Worm (Caenorhabditis elegans): ENCODE measurements around the gene spe-51.

The spe-51 gene

DNA sequence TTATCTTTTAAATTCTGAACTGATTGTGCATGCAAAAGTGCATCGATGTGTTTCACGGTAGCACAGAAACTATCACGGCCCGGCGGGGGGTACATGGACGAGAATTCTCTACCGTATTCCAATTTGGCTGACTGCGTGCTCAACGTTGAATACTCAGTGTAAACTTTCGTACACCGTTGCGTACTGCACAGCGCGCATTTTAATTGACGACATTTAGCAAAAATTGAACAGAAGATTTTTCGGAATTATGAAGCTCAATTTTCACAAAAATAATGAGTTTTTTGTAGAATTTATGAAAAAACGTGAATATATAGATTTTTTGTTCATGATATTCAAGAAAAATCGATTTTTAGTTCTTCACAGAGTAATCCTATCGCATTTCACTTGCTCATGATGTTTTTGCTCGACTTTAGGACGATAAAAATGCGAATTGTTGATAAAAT lies 32.9 kb downstream of the spe-51 start:
- TF ChIP-seq cnd-1 (tag; optimal IDR thresholded peaks at IDR 0.05) (peak; percentile 12), ces-1 (GFP tag; optimal IDR thresholded peaks at IDR 0.05) (peak; percentile 48), mep-1 (tag; optimal IDR thresholded peaks at IDR 0.05) (peak; percentile 2), M03D4.4 (tag; optimal IDR thresholded peaks at IDR 0.05) (peak; percentile 21), sptf-1 (tag; optimal IDR thresholded peaks at IDR 0.05) (peak; percentile 44), nhr-237 (tag; optimal IDR thresholded peaks at IDR 0.05) (peak; percentile 77), lsy-2 (tag; optimal IDR thresholded peaks at IDR 0.05) (peak; percentile 94), unc-120 (tag; optimal IDR thresholded peaks at IDR 0.05; ENCODE audit: poor library complexity, severe bottlenecking) (peak; percentile 5)

DNA sequence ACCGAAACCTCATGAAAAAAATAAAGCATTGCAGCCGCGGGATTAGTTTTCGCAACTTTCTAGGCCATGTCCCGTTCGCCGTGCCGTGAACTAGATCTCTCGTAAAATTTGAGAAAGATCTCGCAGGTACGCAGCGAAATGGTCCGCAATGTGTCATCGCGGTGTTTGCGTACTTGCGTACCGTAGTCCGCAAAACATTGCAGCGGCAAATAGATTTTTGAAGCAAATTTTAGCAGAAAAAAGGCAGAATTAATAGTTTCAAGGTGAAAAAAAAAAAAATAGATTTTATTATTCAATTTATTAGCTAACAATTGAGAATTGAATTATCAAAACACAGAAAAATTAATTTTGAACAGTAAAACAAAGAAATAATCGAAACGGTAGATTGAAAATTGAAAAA lies 35.4 kb downstream of the spe-51 start:
- peak; percentile 16 for TF ChIP-seq ham-2 (GFP tag; optimal IDR thresholded peaks at IDR 0.05)
- peak; percentile 36 for TF ChIP-seq ces-1 (GFP tag; optimal IDR thresholded peaks at IDR 0.05)
- TF ChIP-seq lsy-2 (tag; optimal IDR thresholded peaks at IDR 0.05) = peak; percentile 94
- TF ChIP-seq sptf-1 (tag; optimal IDR thresholded peaks at IDR 0.05) = peak; percentile 67
- peak; percentile 53 for TF ChIP-seq drap-1 (GFP tag; optimal IDR thresholded peaks at IDR 0.05)
- peak; percentile 10 for TF ChIP-seq cnd-1 (tag; optimal IDR thresholded peaks at IDR 0.05)
- TF ChIP-seq nhr-237 (tag; optimal IDR thresholded peaks at IDR 0.05) = peak; percentile 51

DNA sequence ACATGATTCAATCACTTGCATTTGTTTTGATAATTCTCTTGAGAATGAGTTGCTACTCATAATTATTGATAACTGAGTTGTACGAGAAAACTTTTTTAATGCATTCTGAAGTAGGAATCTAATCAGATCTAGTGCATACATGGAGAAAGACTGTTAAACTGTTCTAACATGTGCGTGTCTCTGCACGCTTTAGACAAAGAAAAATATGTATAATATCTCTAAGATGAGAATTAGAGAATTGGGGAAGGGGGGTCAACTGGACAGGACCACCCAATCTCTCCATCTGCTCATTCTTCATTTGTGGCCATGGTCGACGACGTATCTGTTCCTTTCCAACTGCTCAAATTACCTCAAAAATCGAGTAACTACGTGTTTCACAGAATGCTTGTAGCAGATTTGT lies 44.7 kb downstream of the spe-51 start, which contains the start of gene fbxb-78:
TSS of gene fbxb-78 (plus strand) at position 301 of the 400 bp plus-strand sequence.
- TF ChIP-seq blmp-1 (tag; optimal IDR thresholded peaks at IDR 0.05) (no peak), lsy-2 (tag; optimal IDR thresholded peaks at IDR 0.05) (no peak), ham-2 (GFP tag; optimal IDR thresholded peaks at IDR 0.05) (no peak), mab-5 (tag; optimal IDR thresholded peaks at IDR 0.05) (no peak), ceh-39 (tag; optimal IDR thresholded peaks at IDR 0.05) (no peak), nhr-2 (tag; optimal IDR thresholded peaks at IDR 0.05) (no peak), bed-3 (GFP tag; optimal IDR thresholded peaks at IDR 0.05) (no peak), ces-1 (GFP tag; optimal IDR thresholded peaks at IDR 0.05) (no peak), mep-1 (tag; optimal IDR thresholded peaks at IDR 0.05) (no peak), flh-1 (GFP tag; optimal IDR thresholded peaks at IDR 0.05) (no peak), mls-2 (tag; optimal IDR thresholded peaks at IDR 0.05) (no peak), lin-13 (tag; optimal IDR thresholded peaks at IDR 0.05) (no peak), nhr-12 (tag; optimal IDR thresholded peaks at IDR 0.05) (no peak), snpc-4 (tag; optimal IDR thresholded peaks at IDR 0.05) (no peak), drap-1 (GFP tag; optimal IDR thresholded peaks at IDR 0.05) (no peak)

DNA sequence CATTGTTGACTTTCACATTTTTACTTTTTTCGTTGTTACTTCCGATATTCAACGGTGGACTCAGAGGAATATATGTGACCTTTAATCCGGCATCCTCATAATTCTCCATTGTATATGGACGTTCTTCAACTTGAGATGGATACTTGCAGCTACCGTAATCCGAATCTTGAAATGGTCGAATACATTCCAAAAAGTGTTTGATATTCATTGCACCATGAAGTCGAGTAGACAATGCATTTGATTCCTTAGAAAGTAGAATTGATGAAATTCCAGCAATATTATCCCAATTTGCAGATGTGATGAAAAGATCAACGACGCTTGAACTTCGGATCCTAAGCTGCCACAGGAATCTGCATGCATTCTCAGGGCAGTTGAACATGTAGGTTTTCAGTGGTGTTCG lies 49.9 kb downstream of the spe-51 start:
- TF ChIP-seq mls-2 (tag; optimal IDR thresholded peaks at IDR 0.05) (no peak), ceh-39 (tag; optimal IDR thresholded peaks at IDR 0.05) (no peak), tbx-8 (GFP tag; optimal IDR thresholded peaks at IDR 0.05) (no peak), hlh-1 (tag; optimal IDR thresholded peaks at IDR 0.05) (no peak), lsy-2 (tag; optimal IDR thresholded peaks at IDR 0.05) (no peak), nhr-76 (tag; optimal IDR thresholded peaks at IDR 0.05) (no peak), nhr-2 (tag; optimal IDR thresholded peaks at IDR 0.05) (no peak), zip-8 (tag; optimal IDR thresholded peaks at IDR 0.05) (no peak), mab-5 (tag; optimal IDR thresholded peaks at IDR 0.05) (no peak), nhr-12 (tag; optimal IDR thresholded peaks at IDR 0.05) (no peak), M03D4.4 (tag; optimal IDR thresholded peaks at IDR 0.05) (no peak), drap-1 (GFP tag; optimal IDR thresholded peaks at IDR 0.05) (no peak)

DNA sequence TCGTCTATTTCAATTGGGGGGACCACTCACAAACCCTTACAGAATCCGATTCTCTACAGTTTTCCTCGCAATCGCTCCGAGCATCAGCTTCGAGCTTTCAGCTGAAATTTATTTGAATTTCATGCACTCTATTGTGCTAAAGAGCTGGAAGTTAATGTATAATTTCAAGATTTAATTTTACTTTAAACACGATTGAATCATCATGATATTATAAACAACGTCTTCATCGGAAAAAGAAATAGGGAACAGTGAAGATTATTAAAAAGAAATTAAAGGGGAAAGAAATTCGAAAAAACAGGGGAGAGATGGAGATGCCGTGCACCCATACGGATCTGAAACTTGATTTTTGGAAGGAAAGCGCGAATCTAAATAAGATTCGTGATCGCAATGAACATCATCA lies 51.6 kb downstream of the spe-51 start, which contains the start of gene hoe-1:
TSS of gene hoe-1 (minus strand) at position 101 of the 400 bp plus-strand sequence.
- TF ChIP-seq blmp-1 (tag; optimal IDR thresholded peaks at IDR 0.05) (no peak), bed-3 (GFP tag; optimal IDR thresholded peaks at IDR 0.05) (no peak), tbx-8 (GFP tag; optimal IDR thresholded peaks at IDR 0.05) (no peak), mep-1 (tag; optimal IDR thresholded peaks at IDR 0.05) (no peak), ceh-83 (GFP tag; optimal IDR thresholded peaks at IDR 0.05) (no peak)

DNA sequence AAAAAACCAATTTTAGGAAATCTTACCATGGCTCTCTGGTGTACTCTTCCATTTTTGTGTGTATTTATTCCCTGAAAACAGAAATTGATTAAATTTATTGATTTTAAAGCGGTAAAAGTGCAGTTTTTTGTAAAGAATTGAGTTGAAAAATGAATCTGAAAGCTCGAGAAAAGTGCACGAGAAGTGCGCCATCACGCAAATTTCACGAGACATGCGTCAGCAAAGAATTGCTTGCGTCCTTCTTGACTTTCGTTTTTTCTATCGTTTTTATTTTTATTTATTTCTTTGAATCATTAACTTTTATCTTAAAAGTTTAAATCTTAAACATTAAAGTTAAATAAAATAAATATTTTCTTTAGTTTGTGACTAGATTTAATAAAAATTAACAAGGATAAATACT lies 52.9 kb downstream of the spe-51 start, which contains the start of gene timm-17B.1:
TSS of gene timm-17B.1 (minus strand) at position 71 of the 400 bp plus-strand sequence.
- TF ChIP-seq drap-1 (GFP tag; optimal IDR thresholded peaks at IDR 0.05) (no peak), ham-2 (GFP tag; optimal IDR thresholded peaks at IDR 0.05) (no peak), elt-1 (tag; optimal IDR thresholded peaks at IDR 0.05; ENCODE audit: borderline replicate concordance, insufficient read depth) (no peak), ceh-83 (GFP tag; optimal IDR thresholded peaks at IDR 0.05) (no peak), nhr-237 (tag; optimal IDR thresholded peaks at IDR 0.05) (peak; percentile 33), nhr-12 (tag; optimal IDR thresholded peaks at IDR 0.05) (no peak), zip-8 (tag; optimal IDR thresholded peaks at IDR 0.05) (no peak), unc-39 (tag; optimal IDR thresholded peaks at IDR 0.05) (no peak), elt-3 (tag; optimal IDR thresholded peaks at IDR 0.05) (no peak), lin-13 (tag; optimal IDR thresholded peaks at IDR 0.05) (peak; percentile 68), sptf-1 (tag; optimal IDR thresholded peaks at IDR 0.05) (no peak), nhr-76 (tag; optimal IDR thresholded peaks at IDR 0.05) (no peak), lsy-2 (tag; optimal IDR thresholded peaks at IDR 0.05) (peak; percentile 83), unc-62 (GFP tag; optimal IDR thresholded peaks at IDR 0.05) (no peak), pha-4 (tag; optimal IDR thresholded peaks at IDR 0.05) (peak; percentile 1), tbx-8 (GFP tag; optimal IDR thresholded peaks at IDR 0.05) (no peak), mep-1 (tag; optimal IDR thresholded peaks at IDR 0.05) (peak; percentile 68), M03D4.4 (tag; optimal IDR thresholded peaks at IDR 0.05) (no peak), nhr-2 (tag; optimal IDR thresholded peaks at IDR 0.05) (no peak), ces-1 (GFP tag; optimal IDR thresholded peaks at IDR 0.05) (peak; percentile 49)
